Fruit fly (Drosophila melanogaster) whole organism, prepupa: ENCODE measurements around the gene CG14647.
A peak's percentile ranks its signal among the peaks of the same experiment; 100 is the strongest.

Experiments
- CG10631 ChIP-seq: fragments of 200-800 bp; sonication (Bioruptor generic); optimal IDR thresholded peaks from 2 replicates; lab custom pipeline; 2016; ENCODE audit warnings: missing biosample characterization, missing genetic modification characterization
- CG10669 ChIP-seq: fragments of 200-800 bp; sonication (Bioruptor generic); optimal IDR thresholded peaks from 3 replicates; lab custom pipeline; 2018; ENCODE audit warnings: missing biosample characterization, mild to moderate bottlenecking, missing genetic modification characterization, moderate library complexity
- CG11294 ChIP-seq: fragments of 200-800 bp; sonication (Bioruptor generic); IDR thresholded peaks from 2 replicates; pipeline ENCODE4 v1.3.6; 2022; ENCODE audit warnings: missing biosample characterization, missing genetic modification characterization
- CG11902 ChIP-seq: fragments of 200-800 bp; sonication (Bioruptor generic); optimal IDR thresholded peaks from 3 replicates; lab custom pipeline; 2016; ENCODE audit warnings: missing biosample characterization, missing genetic modification characterization
- CG15336 ChIP-seq: fragments of 200-800 bp; sonication (Bioruptor generic); IDR thresholded peaks from 2 replicates; pipeline ENCODE4 v1.3.6; 2022; ENCODE audit warnings: missing biosample characterization, missing genetic modification characterization
- CG1621 ChIP-seq: fragments of 200-800 bp; sonication (Bioruptor generic); optimal IDR thresholded peaks from 3 replicates; lab custom pipeline; 2018; ENCODE audit warnings: missing biosample characterization, mild to moderate bottlenecking, missing genetic modification characterization
- CG16779 ChIP-seq: fragments of 200-800 bp; sonication (Bioruptor generic); optimal IDR thresholded peaks from 3 replicates; lab custom pipeline; 2017; ENCODE audit warnings: missing biosample characterization, mild to moderate bottlenecking, missing genetic modification characterization
- CG3032 ChIP-seq: fragments of 200-800 bp; optimal IDR thresholded peaks from 2 replicates; lab custom pipeline; 2019; ENCODE audit warnings: missing biosample characterization, mild to moderate bottlenecking, missing genetic modification characterization, moderate library complexity
- CG31627 ChIP-seq: fragments of 200-800 bp; sonication (Bioruptor generic); optimal IDR thresholded peaks from 3 replicates; lab custom pipeline; 2016; ENCODE audit warnings: missing biosample characterization, missing genetic modification characterization
- CG32006 ChIP-seq: fragments of 200-800 bp; sonication (Bioruptor generic); optimal IDR thresholded peaks from 3 replicates; lab custom pipeline; 2017; ENCODE audit warnings: missing biosample characterization, mild to moderate bottlenecking, missing genetic modification characterization
- CG34406 ChIP-seq: fragments of 200-800 bp; sonication (Bioruptor generic); optimal IDR thresholded peaks from 3 replicates; lab custom pipeline; 2016; ENCODE audit warnings: missing biosample characterization, missing genetic modification characterization
- CG3919 ChIP-seq: fragments of 200-800 bp; sonication (Bioruptor generic); optimal IDR thresholded peaks from 3 replicates; lab custom pipeline; 2016; ENCODE audit warnings: missing biosample characterization, missing genetic modification characterization
- CG6163 ChIP-seq: fragments of 200-800 bp; sonication (Bioruptor generic); IDR thresholded peaks from 3 replicates; pipeline ENCODE4 v1.3.6; 2022; ENCODE audit warnings: missing biosample characterization, missing genetic modification characterization
- CG6276 ChIP-seq: fragments of 200-800 bp; sonication (Bioruptor generic); optimal IDR thresholded peaks from 2 replicates; lab custom pipeline; 2017; ENCODE audit warnings: missing biosample characterization, mild to moderate bottlenecking, missing genetic modification characterization
- CG6792 ChIP-seq: fragments of 200-800 bp; sonication (Bioruptor generic); optimal IDR thresholded peaks from 3 replicates; lab custom pipeline; 2016; ENCODE audit warnings: missing biosample characterization, missing genetic modification characterization
- CG6808 ChIP-seq: fragments of 200-800 bp; sonication (Bioruptor generic); optimal IDR thresholded peaks from 3 replicates; lab custom pipeline; 2017; ENCODE audit warnings: missing biosample characterization, missing genetic modification characterization, mild to moderate bottlenecking, moderate library complexity, missing genetic modification reagents
- CG6854 ChIP-seq: fragments of 200-800 bp; sonication (Bioruptor generic); optimal IDR thresholded peaks from 2 replicates; lab custom pipeline; 2017; ENCODE audit warnings: missing biosample characterization, mild to moderate bottlenecking, missing genetic modification characterization
- CG7368 ChIP-seq: fragments of 200-800 bp; sonication (Bioruptor generic); optimal IDR thresholded peaks from 3 replicates; lab custom pipeline; 2016; ENCODE audit warnings: missing biosample characterization, missing genetic modification characterization
- CG8119 ChIP-seq: fragments of 200-800 bp; sonication (Bioruptor generic); IDR thresholded peaks from 3 replicates; pipeline ENCODE4 v1.3.6; 2022; ENCODE audit warnings: missing biosample characterization, missing genetic modification characterization
- CG8319 ChIP-seq: fragments of 200-800 bp; sonication (Bioruptor generic); optimal IDR thresholded peaks from 3 replicates; lab custom pipeline; 2016; ENCODE audit warnings: missing biosample characterization, missing genetic modification characterization
- CG8632 ChIP-seq: fragments of 200-800 bp; sonication (Bioruptor generic); optimal IDR thresholded peaks from 3 replicates; lab custom pipeline; 2016; ENCODE audit warnings: missing biosample characterization, missing genetic modification characterization
- CG9139 ChIP-seq: fragments of 200-800 bp; sonication (Bioruptor generic); optimal IDR thresholded peaks from 3 replicates; lab custom pipeline; 2017; ENCODE audit warnings: missing biosample characterization, mild to moderate bottlenecking, missing genetic modification characterization
- Eip78C ChIP-seq: fragments of 200-800 bp; sonication (Bioruptor generic); peaks from one replicate; lab custom pipeline; 2016; ENCODE audit warnings: missing biosample characterization, missing genetic modification characterization
- Eip93F ChIP-seq: fragments of 200-800 bp; sonication (Bioruptor generic); optimal IDR thresholded peaks from 2 replicates; lab custom pipeline; 2016; ENCODE audit warnings: missing biosample characterization, mild to moderate bottlenecking, missing genetic modification characterization
- Ets21C ChIP-seq: fragments of 200-800 bp; sonication (Bioruptor generic); optimal IDR thresholded peaks from 3 replicates; lab custom pipeline; 2016; ENCODE audit warnings: missing biosample characterization, missing genetic modification characterization
- Ets96B ChIP-seq: fragments of 200-800 bp; optimal IDR thresholded peaks from 2 replicates; lab custom pipeline; 2019; ENCODE audit warnings: missing biosample characterization, mild to moderate bottlenecking, missing genetic modification characterization, moderate library complexity
- Gug ChIP-seq: fragments of 200-800 bp; sonication (Bioruptor generic); IDR thresholded peaks from 2 replicates; pipeline ENCODE4 v1.3.6; 2022; ENCODE audit warnings: missing biosample characterization, missing genetic modification characterization
- Hr39 ChIP-seq: fragments of 200-800 bp; sonication (Bioruptor generic); optimal IDR thresholded peaks from 2 replicates; lab custom pipeline; 2016; ENCODE audit warnings: missing biosample characterization, missing genetic modification characterization
- Hr4 ChIP-seq: fragments of 200-800 bp; sonication (Bioruptor generic); optimal IDR thresholded peaks from 3 replicates; lab custom pipeline; 2016; ENCODE audit warnings: missing biosample characterization, missing genetic modification characterization
- Met ChIP-seq: fragments of 200-800 bp; sonication (Bioruptor generic); optimal IDR thresholded peaks from 3 replicates; lab custom pipeline; 2016; ENCODE audit warnings: missing biosample characterization, missing genetic modification characterization
- OdsH ChIP-seq: fragments of 200-800 bp; sonication (Bioruptor generic); optimal IDR thresholded peaks from 3 replicates; lab custom pipeline; 2016; ENCODE audit warnings: missing biosample characterization, missing genetic modification characterization
- Smox ChIP-seq: fragments of 200-800 bp; sonication (Bioruptor generic); optimal IDR thresholded peaks from 3 replicates; lab custom pipeline; 2016; ENCODE audit warnings: missing biosample characterization, missing genetic modification characterization
- Sox102F ChIP-seq: fragments of 200-800 bp; sonication (Bioruptor generic); optimal IDR thresholded peaks from 2 replicates; lab custom pipeline; 2016; ENCODE audit warnings: missing biosample characterization, mild to moderate bottlenecking, missing genetic modification characterization
- Sox14 ChIP-seq: fragments of 200-800 bp; sonication (Bioruptor generic); optimal IDR thresholded peaks from 3 replicates; lab custom pipeline; 2016; ENCODE audit warnings: missing biosample characterization, missing genetic modification characterization
- Sox15 ChIP-seq: fragments of 200-800 bp; sonication (Bioruptor generic); optimal IDR thresholded peaks from 3 replicates; lab custom pipeline; 2016; ENCODE audit warnings: missing biosample characterization, missing genetic modification characterization
- achi ChIP-seq: fragments of 200-800 bp; sonication (Bioruptor generic); optimal IDR thresholded peaks from 3 replicates; lab custom pipeline; 2016; ENCODE audit warnings: missing biosample characterization, missing genetic modification characterization
- acj6 ChIP-seq: fragments of 200-800 bp; sonication (Bioruptor generic); optimal IDR thresholded peaks from 3 replicates; lab custom pipeline; 2016; ENCODE audit warnings: missing biosample characterization, missing genetic modification characterization
- cyc ChIP-seq: fragments of 200-800 bp; sonication (Bioruptor generic); optimal IDR thresholded peaks from 3 replicates; lab custom pipeline; 2016; ENCODE audit warnings: missing biosample characterization, missing genetic modification characterization
- dac ChIP-seq: fragments of 200-800 bp; sonication (Bioruptor generic); optimal IDR thresholded peaks from 2 replicates; lab custom pipeline; 2017; ENCODE audit warnings: missing biosample characterization, mild to moderate bottlenecking, missing genetic modification characterization
- dsx ChIP-seq: fragments of 200-800 bp; optimal IDR thresholded peaks from 3 replicates; lab custom pipeline; 2019; ENCODE audit warnings: missing biosample characterization, mild to moderate bottlenecking, missing genetic modification characterization, moderate library complexity; ENCODE audit not compliant: poor library complexity, severe bottlenecking
- eg ChIP-seq: fragments of 200-800 bp; sonication (Bioruptor generic); IDR thresholded peaks from 3 replicates; pipeline ENCODE4 v1.3.6; 2022; ENCODE audit warnings: missing biosample characterization, missing genetic modification characterization
- fd59A ChIP-seq: fragments of 200-800 bp; sonication (Bioruptor generic); optimal IDR thresholded peaks from 2 replicates; lab custom pipeline; 2017; ENCODE audit warnings: missing biosample characterization, mild to moderate bottlenecking, missing genetic modification characterization, missing genetic modification reagents
- fd85E ChIP-seq: fragments of 200-800 bp; sonication (Bioruptor generic); optimal IDR thresholded peaks from 3 replicates; lab custom pipeline; 2016; ENCODE audit warnings: missing biosample characterization, missing genetic modification characterization
- fkh ChIP-seq: fragments of 200-800 bp; sonication (Bioruptor generic); optimal IDR thresholded peaks from 3 replicates; lab custom pipeline; 2017; ENCODE audit warnings: missing biosample characterization, mild to moderate bottlenecking, missing genetic modification characterization, moderate library complexity
- lz ChIP-seq: fragments of 200-800 bp; sonication (Bioruptor generic); optimal IDR thresholded peaks from 3 replicates; lab custom pipeline; 2016; ENCODE audit warnings: missing biosample characterization, missing genetic modification characterization
- net ChIP-seq: fragments of 200-800 bp; sonication (Bioruptor generic); optimal IDR thresholded peaks from 3 replicates; lab custom pipeline; 2016; ENCODE audit warnings: missing biosample characterization, missing genetic modification characterization
- pdm3 ChIP-seq: fragments of 200-800 bp; sonication (Bioruptor generic); optimal IDR thresholded peaks from 3 replicates; lab custom pipeline; 2016; ENCODE audit warnings: missing biosample characterization, missing genetic modification characterization
- salr ChIP-seq, 2 experiments: fragments of 200-800 bp; sonication (Bioruptor generic); optimal IDR thresholded peaks; 3 replicates each; lab custom pipeline; 2016 to 2018; ENCODE audit warnings: missing biosample characterization in 2 of 2, missing genetic modification characterization in 2 of 2, mild to moderate bottlenecking in 1 of 2
- spab ChIP-seq: fragments of 200-800 bp; sonication (Bioruptor generic); optimal IDR thresholded peaks from 2 replicates; lab custom pipeline; 2017; ENCODE audit warnings: missing biosample characterization, mild to moderate bottlenecking, missing genetic modification characterization, missing genetic modification reagents
- ss ChIP-seq, 2 experiments: fragments of 200-800 bp; sonication (Bioruptor generic); optimal IDR thresholded peaks; 2 replicates in 1 of 2; 3 replicates in 1 of 2; lab custom pipeline; 2017 to 2018; ENCODE audit warnings: mild to moderate bottlenecking in 2 of 2, missing biosample characterization in 2 of 2, missing genetic modification characterization in 2 of 2, moderate library complexity in 1 of 2
- svp ChIP-seq: fragments of 200-800 bp; sonication (Bioruptor generic); peaks from one replicate; lab custom pipeline; 2016; ENCODE audit warnings: missing biosample characterization, missing genetic modification characterization
- topi ChIP-seq: fragments of 200-800 bp; sonication (Bioruptor generic); optimal IDR thresholded peaks from 3 replicates; lab custom pipeline; 2016; ENCODE audit warnings: missing biosample characterization, missing genetic modification characterization
- vri ChIP-seq: fragments of 200-800 bp; sonication (Bioruptor generic); optimal IDR thresholded peaks from 3 replicates; lab custom pipeline; 2016; ENCODE audit warnings: missing biosample characterization, mild to moderate bottlenecking, missing genetic modification characterization

Gene CG14647

DNA sequence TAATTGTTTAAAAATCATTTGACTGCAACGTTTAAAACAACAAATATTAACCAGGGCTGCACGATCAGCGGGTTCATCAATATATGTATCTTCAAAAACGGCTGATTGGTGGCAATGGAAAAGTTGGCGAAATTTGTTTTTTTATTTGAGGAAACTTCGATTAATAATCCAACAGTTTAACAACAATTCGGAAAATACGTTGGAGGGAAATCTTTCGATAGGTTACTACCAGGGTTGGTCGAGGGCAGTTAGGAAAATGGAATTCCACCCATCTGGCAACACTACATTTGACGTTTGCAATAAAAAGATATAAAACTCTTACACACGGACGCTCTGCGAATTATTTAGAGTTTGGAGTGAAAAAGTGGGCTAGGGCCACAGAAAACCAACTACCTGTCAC lies 36.8 kb downstream of the CG14647 start, which contains the start of the genes Lipt2 and CG14650:
Gene Lipt2, minus strand, starts transcription at position 217 of the 400 bp plus-strand sequence.
Gene CG14650, plus strand, starts transcription at position 275 of the 400 bp plus-strand sequence.
- no peak for TF ChIP-seq fd85E (GFP tag; lab: Kevin White, UChicago)
- no peak for TF ChIP-seq fd59A (GFP tag; lab: Kevin White, UChicago)
- TF ChIP-seq eg (GFP tag; lab: Robert Waterston, UW): peak; percentile 33; the same call in 1 of the 3 replicates
- TF ChIP-seq OdsH (GFP tag; lab: Kevin White, UChicago): no peak
- TF ChIP-seq CG3919 (GFP tag; lab: Kevin White, UChicago): peak; percentile 73
- TF ChIP-seq Sox14: peak; percentile 83
- no peak for TF ChIP-seq topi (GFP tag; lab: Kevin White, UChicago)
- no peak for TF ChIP-seq CG32006 (GFP tag; lab: Kevin White, UChicago)
- TF ChIP-seq dsx: no peak
- TF ChIP-seq CG6276: no peak
- no peak for TF ChIP-seq CG7368
- TF ChIP-seq Hr39 (GFP tag; lab: Kevin White, UChicago): no peak
- TF ChIP-seq CG8632 (GFP tag; lab: Kevin White, UChicago): no peak
- peak; percentile 52; the same call in 2 of the 3 replicates for TF ChIP-seq CG6163 (GFP tag; lab: Robert Waterston, UW)
- TF ChIP-seq CG9139 (GFP tag; lab: Kevin White, UChicago): no peak
- TF ChIP-seq lz (GFP tag; lab: Kevin White, UChicago): peak; percentile 73
- peak; percentile 75 for TF ChIP-seq CG31627 (GFP tag; lab: Kevin White, UChicago)
- TF ChIP-seq CG1621 (tag; lab: Kevin White, UChicago): peak; percentile 14
- no peak for TF ChIP-seq spab
- TF ChIP-seq Ets21C (GFP tag; lab: Kevin White, UChicago): no peak
- no peak for TF ChIP-seq CG15336
- TF ChIP-seq CG8319 (GFP tag; lab: Kevin White, UChicago): no peak
- no peak for TF ChIP-seq vri (GFP tag; lab: Kevin White, UChicago)
- TF ChIP-seq Gug: peak; percentile 19; the same call in 1 of the 2 replicates
- TF ChIP-seq CG10669 (GFP tag; lab: Kevin White, UChicago): no peak
- TF ChIP-seq CG8119 (GFP tag; lab: Robert Waterston, UW): no peak
- peak; percentile 85 for TF ChIP-seq achi (GFP tag; lab: Kevin White, UChicago)
- TF ChIP-seq CG16779 (tag; lab: Kevin White, UChicago): no peak
- TF ChIP-seq CG34406 (GFP tag; lab: Kevin White, UChicago): no peak
- TF ChIP-seq CG6854 (GFP tag; lab: Kevin White, UChicago): no peak
- TF ChIP-seq cyc: peak; percentile 59
- TF ChIP-seq Eip93F (GFP tag; lab: Kevin White, UChicago): no peak
- no peak for TF ChIP-seq Sox102F
- no peak for TF ChIP-seq Ets96B (tag; lab: Kevin White, UChicago)
- no peak for TF ChIP-seq fkh (GFP tag; lab: Kevin White, UChicago)
- TF ChIP-seq CG11294 (GFP tag; lab: Robert Waterston, UW): no peak
- TF ChIP-seq dac: no peak
- TF ChIP-seq svp (GFP tag; lab: Kevin White, UChicago): no peak
- peak; percentile 39 for TF ChIP-seq Sox15
- TF ChIP-seq ss (GFP tag; optimal IDR thresholded peaks at IDR 0.05; lab: Kevin White, UChicago): no peak
- no peak for TF ChIP-seq pdm3 (GFP tag; lab: Kevin White, UChicago)
- peak; percentile 56 for TF ChIP-seq net (GFP tag; lab: Kevin White, UChicago)
- peak; percentile 47 for TF ChIP-seq CG6792 (GFP tag; lab: Kevin White, UChicago)
- no peak for TF ChIP-seq Smox
- no peak for TF ChIP-seq CG10631
- no peak for TF ChIP-seq Met
- TF ChIP-seq CG11902: peak; percentile 51
- peak; percentile 67 for TF ChIP-seq acj6 (GFP tag; lab: Kevin White, UChicago)
- no peak for TF ChIP-seq Hr4 (GFP tag; lab: Kevin White, UChicago)
- no peak for TF ChIP-seq CG6808 (GFP tag; lab: Kevin White, UChicago)
- peak; percentile 60 for TF ChIP-seq CG3032 (tag; lab: Kevin White, UChicago)
- no peak for TF ChIP-seq salr (GFP tag; optimal IDR thresholded peaks at IDR 0.05; lab: Kevin White, UChicago)
- TF ChIP-seq Eip78C (GFP tag; lab: Kevin White, UChicago): peak; percentile 82
